Worm (Caenorhabditis elegans): ENCODE data around the gene mrps-21.

mrps-21 gene

ce11 chrIV:4612597-4612996 lies 46.7 kb downstream of the mrps-21 start:
- TF ChIP-seq pqm-1 (tag; optimal IDR thresholded peaks at IDR 0.05) (no peak), unc-62 (GFP tag; optimal IDR thresholded peaks at IDR 0.05) (no peak), ceh-28 (tag; optimal IDR thresholded peaks at IDR 0.05) (no peak), elt-3 (tag; optimal IDR thresholded peaks at IDR 0.05) (no peak), pha-4 (tag; optimal IDR thresholded peaks at IDR 0.05) (no peak), nhr-12 (tag; optimal IDR thresholded peaks at IDR 0.05) (no peak), ceh-82 (tag; optimal IDR thresholded peaks at IDR 0.05) (no peak), mml-1 (tag; optimal IDR thresholded peaks at IDR 0.05) (no peak), R02D3.7 (tag; optimal IDR thresholded peaks at IDR 0.05) (no peak), nhr-43 (tag; optimal IDR thresholded peaks at IDR 0.05; ENCODE audit: poor library complexity, severe bottlenecking) (no peak), ZK546.5 (tag; optimal IDR thresholded peaks at IDR 0.05) (no peak)

ce11 chrIV:4611740-4612139 lies 47.6 kb downstream of the mrps-21 start:
- TF ChIP-seq fos-1 (tag; optimal IDR thresholded peaks at IDR 0.05) (no peak), mml-1 (tag; optimal IDR thresholded peaks at IDR 0.05) (no peak), nhr-12 (tag; optimal IDR thresholded peaks at IDR 0.05) (no peak), nhr-43 (tag; optimal IDR thresholded peaks at IDR 0.05; ENCODE audit: poor library complexity, severe bottlenecking) (no peak), egl-27 (tag; optimal IDR thresholded peaks at IDR 0.05) (no peak), fkh-10 (GFP tag; optimal IDR thresholded peaks at IDR 0.05) (no peak), pqm-1 (tag; optimal IDR thresholded peaks at IDR 0.05) (no peak), nhr-67 (tag; optimal IDR thresholded peaks at IDR 0.05) (no peak), jun-1 (tag; optimal IDR thresholded peaks at IDR 0.05) (no peak), nhr-77 (tag; optimal IDR thresholded peaks at IDR 0.05) (no peak), ZK546.5 (tag; optimal IDR thresholded peaks at IDR 0.05) (no peak), lin-15B (tag; optimal IDR thresholded peaks at IDR 0.05) (no peak), nfya-1 (tag; optimal IDR thresholded peaks at IDR 0.05; ENCODE audit: insufficient read depth) (no peak)

ce11 chrIV:4609568-4609967 lies 49.7 kb downstream of the mrps-21 start, which contains the start of gene col-110:
Gene col-110 (minus strand): TSS chrIV:4609668.
- no peak for TF ChIP-seq elt-2 (tag; optimal IDR thresholded peaks at IDR 0.05)
- TF ChIP-seq pqm-1 (tag; optimal IDR thresholded peaks at IDR 0.05): no peak
- TF ChIP-seq ceh-9 (tag; optimal IDR thresholded peaks at IDR 0.05): no peak
- no peak for TF ChIP-seq snpc-4 (tag; optimal IDR thresholded peaks at IDR 0.05)
- TF ChIP-seq ceh-82 (tag; optimal IDR thresholded peaks at IDR 0.05): no peak
- TF ChIP-seq ztf-11 (tag; optimal IDR thresholded peaks at IDR 0.05): no peak
- no peak for TF ChIP-seq nhr-12 (tag; optimal IDR thresholded peaks at IDR 0.05)
- TF ChIP-seq aly-2 (tag; optimal IDR thresholded peaks at IDR 0.05): no peak
- no peak for TF ChIP-seq nhr-23 (tag; optimal IDR thresholded peaks at IDR 0.05)
- TF ChIP-seq pha-4 (tag; optimal IDR thresholded peaks at IDR 0.05): no peak
